Fruit fly (Drosophila melanogaster) whole organism, pupa: Measurements from ENCODE around the gene Lip3.

ENCODE experiments used
- CG12605 ChIP-seq: fragments of 200-800 bp; sonication (Bioruptor generic); IDR thresholded peaks from 2 replicates; pipeline ENCODE4 v1.3.6; 2022; ENCODE audit warnings: missing biosample characterization, missing genetic modification characterization
- CG13204 ChIP-seq: fragments of 200-800 bp; sonication (Bioruptor generic); optimal IDR thresholded peaks from 2 replicates; lab custom pipeline; 2018; ENCODE audit warnings: missing biosample characterization, mild to moderate bottlenecking, missing genetic modification characterization, moderate library complexity
- CG15710 ChIP-seq: fragments of 200-800 bp; sonication (Bioruptor generic); optimal IDR thresholded peaks from 2 replicates; lab custom pipeline; 2018; ENCODE audit warnings: missing biosample characterization, mild to moderate bottlenecking, missing genetic modification characterization, moderate library complexity
- CG17806 ChIP-seq: fragments of 200-800 bp; sonication (Bioruptor generic); optimal IDR thresholded peaks from 2 replicates; lab custom pipeline; 2018; ENCODE audit warnings: missing biosample characterization, mild to moderate bottlenecking, missing genetic modification characterization, moderate library complexity
- CG32121 ChIP-seq: fragments of 200-800 bp; sonication (Bioruptor generic); IDR thresholded peaks from 2 replicates; pipeline ENCODE4 v1.3.6; 2022; ENCODE audit warnings: missing biosample characterization, missing genetic modification characterization
- CG34367 ChIP-seq: fragments of 200-800 bp; sonication (Bioruptor generic); optimal IDR thresholded peaks from 2 replicates; lab custom pipeline; 2018; ENCODE audit warnings: missing biosample characterization, mild to moderate bottlenecking, missing genetic modification characterization
- CG8159 ChIP-seq: fragments of 200-800 bp; sonication (Bioruptor generic); optimal IDR thresholded peaks from 3 replicates; lab custom pipeline; 2018; ENCODE audit warnings: missing biosample characterization, mild to moderate bottlenecking, missing genetic modification characterization, moderate library complexity
- CG8301 ChIP-seq: fragments of 200-800 bp; sonication (Bioruptor generic); optimal IDR thresholded peaks from 2 replicates; lab custom pipeline; 2018; ENCODE audit warnings: missing biosample characterization, mild to moderate bottlenecking, missing genetic modification characterization
- Ets98B ChIP-seq: fragments of 200-800 bp; sonication (Bioruptor generic); IDR thresholded peaks from 2 replicates; pipeline ENCODE4 v1.3.6; 2022; ENCODE audit warnings: missing biosample characterization, missing genetic modification characterization
- Pif1A ChIP-seq: fragments of 200-800 bp; sonication (Bioruptor generic); optimal IDR thresholded peaks from 3 replicates; lab custom pipeline; 2016; ENCODE audit warnings: missing biosample characterization, missing genetic modification characterization
- Pif1B ChIP-seq: fragments of 200-800 bp; sonication (Bioruptor generic); optimal IDR thresholded peaks from 3 replicates; lab custom pipeline; 2016; ENCODE audit warnings: missing biosample characterization, missing genetic modification characterization
- Snoo ChIP-seq: fragments of 200-800 bp; sonication (Bioruptor generic); optimal IDR thresholded peaks from 3 replicates; lab custom pipeline; 2017; ENCODE audit warnings: missing biosample characterization, mild to moderate bottlenecking, missing genetic modification characterization, inconsistent platforms
- rn ChIP-seq: fragments of 200-800 bp; sonication (Bioruptor generic); IDR thresholded peaks from 2 replicates; pipeline ENCODE4 v1.3.6; 2022; ENCODE audit warnings: missing biosample characterization, missing genetic modification characterization

DNA sequence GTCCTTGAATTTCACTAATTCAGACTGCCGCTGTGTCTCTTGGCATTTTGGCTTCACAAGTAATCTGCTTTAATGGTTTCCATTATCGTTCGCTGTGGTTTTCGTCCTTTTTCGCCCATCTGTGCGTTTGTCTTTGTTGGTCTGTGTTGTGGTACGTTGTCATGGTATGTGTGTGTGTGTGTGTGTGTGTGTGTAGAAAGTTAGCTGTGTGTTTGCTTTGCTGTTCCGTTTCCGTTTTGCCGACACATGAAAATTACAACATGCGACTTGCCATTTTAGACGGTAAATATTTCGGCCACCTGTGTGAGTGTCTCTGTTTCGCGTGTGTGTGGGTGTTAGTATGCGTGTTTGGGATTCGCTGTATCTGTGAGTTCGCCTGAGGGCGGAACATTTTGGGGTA lies 14.7 kb downstream of the Lip3 start:
- no peak for TF ChIP-seq Ets98B (GFP tag; lab: Robert Waterston, UW)
- TF ChIP-seq Snoo (tag; lab: Kevin White, UChicago) = no peak
- no peak for TF ChIP-seq Pif1A
- no peak for TF ChIP-seq Pif1B (GFP tag; lab: Kevin White, UChicago)
- no peak for TF ChIP-seq CG34367 (tag; lab: Kevin White, UChicago)
- no peak for TF ChIP-seq CG32121 (GFP tag; lab: Robert Waterston, UW)
- no peak for TF ChIP-seq CG15710
- TF ChIP-seq rn (GFP tag; lab: Robert Waterston, UW) = no peak
- TF ChIP-seq CG17806 (tag; lab: Kevin White, UChicago) = no peak
- TF ChIP-seq CG12605 (GFP tag; lab: Robert Waterston, UW) = no peak
- no peak for TF ChIP-seq CG13204 (GFP tag; lab: Kevin White, UChicago)
- no peak for TF ChIP-seq CG8301 (tag; lab: Kevin White, UChicago)
- TF ChIP-seq CG8159 (tag; lab: Kevin White, UChicago) = no peak
